Fruit fly (Drosophila melanogaster): ENCODE data around the gene pyx.

Gene pyx

DNA sequence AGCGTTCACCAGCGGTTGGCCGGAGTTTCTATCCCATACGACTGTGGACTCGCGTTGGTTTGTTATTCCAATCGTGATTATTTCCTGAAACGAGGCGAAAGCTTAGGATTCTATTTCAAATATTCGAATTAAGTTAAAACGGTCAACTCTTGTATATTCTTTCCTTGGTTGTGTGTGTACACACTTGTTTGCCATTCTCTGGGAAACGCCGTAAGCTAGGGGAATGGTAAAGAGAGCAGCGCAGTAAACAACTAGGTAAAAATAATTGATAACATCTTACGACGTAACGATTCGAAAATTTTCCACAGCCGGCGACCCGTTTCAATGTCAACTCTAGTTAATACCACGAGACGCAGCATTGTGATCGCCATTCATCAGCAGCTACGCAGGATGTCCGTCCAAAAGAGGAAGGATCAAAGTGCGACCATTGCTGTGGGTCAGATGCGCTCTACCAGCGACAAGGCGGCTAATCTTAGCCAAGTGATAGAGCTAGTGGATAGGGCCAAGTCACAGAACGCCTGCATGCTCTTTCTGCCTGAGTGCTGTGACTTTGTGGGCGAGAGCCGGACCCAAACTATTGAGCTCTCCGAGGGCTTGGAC lies 19.2 kb downstream of the pyx start, which contains the start of gene NitFhit:
TSS of gene NitFhit (plus strand) at position 195 of the 600 bp plus-strand sequence.
- TF ChIP-seq CG17801 (GFP tag; optimal IDR thresholded peaks at IDR 0.05; ENCODE audit: partially characterized antibody), result no peak

DNA sequence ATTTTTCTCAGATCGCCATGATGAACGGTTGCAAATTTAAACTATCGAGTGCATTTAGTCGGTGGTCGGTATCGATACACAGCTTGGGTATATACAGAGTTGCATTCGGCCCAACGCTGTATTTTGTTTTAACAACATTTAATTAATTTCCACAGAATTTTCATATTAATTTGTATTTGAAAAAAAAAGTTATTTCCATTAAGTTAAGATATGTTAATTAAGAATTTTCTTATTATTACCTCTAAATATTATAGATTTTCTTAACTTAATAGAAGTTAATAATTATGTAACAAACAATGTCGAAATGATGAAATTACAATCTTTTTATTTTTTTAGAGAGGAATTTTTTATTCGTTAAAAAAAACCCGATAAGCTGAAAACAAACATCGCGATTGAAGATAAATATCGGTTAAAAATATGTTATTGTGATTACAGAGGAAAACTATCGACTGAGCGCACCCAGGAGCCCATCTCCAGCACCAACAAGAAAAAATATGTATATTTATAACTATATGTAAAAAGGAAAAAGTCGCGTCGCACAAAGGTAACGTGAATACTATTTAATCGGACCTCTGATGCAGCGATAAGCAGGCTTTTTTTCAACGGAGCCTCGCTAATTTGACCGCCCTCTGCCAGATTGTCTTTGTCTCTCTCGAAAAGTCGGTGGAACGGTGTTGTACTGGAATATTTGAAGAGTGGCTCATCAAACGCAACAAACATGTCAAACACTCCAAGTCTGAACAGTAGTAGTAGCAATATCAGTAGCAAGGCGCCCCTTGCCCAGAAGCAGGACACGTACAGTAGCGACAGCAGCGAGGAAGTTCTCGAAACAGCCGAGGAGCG lies 22.9 kb downstream of the pyx start, which contains the start of the genes rno and mri:
TSS of gene rno (minus strand) at position 9 of the 843 bp plus-strand sequence.
TSS of gene mri (plus strand) at position 421 of the 843 bp plus-strand sequence.
- peak; percentile 76 for TF ChIP-seq CG17801 (GFP tag; optimal IDR thresholded peaks at IDR 0.05; ENCODE audit: partially characterized antibody)

DNA sequence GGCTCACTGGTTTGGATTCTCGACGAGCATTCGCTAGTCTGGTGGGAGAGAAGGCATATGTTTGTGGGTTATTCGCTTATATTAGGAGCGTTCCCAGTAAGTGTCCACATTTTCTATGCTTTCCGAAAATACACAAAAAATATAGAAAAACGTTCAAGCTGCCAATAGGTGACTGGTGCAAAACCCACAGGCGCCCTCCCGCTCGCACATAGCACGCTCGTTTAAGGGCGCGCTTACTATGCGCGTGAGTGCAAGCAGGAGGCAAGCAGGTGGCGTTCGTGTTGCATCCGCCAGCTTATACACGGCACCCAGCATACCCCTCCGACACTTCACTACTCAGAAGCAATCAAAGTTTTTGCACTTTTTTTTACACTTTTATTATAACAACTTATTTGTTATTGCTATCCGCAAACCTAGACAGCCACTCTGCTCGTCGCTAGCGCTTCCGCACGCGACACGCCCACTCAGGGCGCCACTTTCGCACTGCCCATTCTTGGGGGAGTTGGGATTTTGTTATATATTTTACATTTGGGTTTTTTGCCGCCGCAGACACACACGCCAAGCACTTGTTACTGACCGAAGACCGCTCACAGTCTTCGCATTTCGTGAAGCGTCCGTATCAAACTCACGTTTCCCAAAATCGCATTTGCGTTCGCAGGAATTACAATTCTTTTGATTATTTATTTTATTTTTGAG lies 23.7 kb downstream of the pyx start:
- TF ChIP-seq CG17801 (GFP tag; optimal IDR thresholded peaks at IDR 0.05; ENCODE audit: partially characterized antibody), result no peak

DNA sequence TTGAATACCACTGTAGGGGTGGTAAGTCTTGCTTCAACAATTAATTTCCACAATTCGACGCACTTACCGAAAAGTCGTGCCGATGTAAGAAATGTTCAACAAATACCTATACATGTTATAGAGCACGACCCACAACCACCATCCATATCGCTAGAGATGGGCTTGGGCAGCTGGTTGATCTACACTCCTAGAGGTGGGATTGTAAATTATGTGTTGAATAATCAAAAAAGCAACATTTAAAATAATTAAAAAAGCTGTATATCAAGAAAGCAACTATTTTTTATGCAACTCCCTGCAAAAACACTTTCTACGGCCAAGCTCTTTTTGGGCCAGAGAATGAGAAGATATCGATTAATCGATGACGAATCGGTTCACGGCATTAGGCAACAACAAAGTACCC lies 38.6 kb downstream of the pyx start, which contains the start of the genes CG34140, Mkp and Mtch:
TSS of gene CG34140 (minus strand) at position 174 of the 400 bp plus-strand sequence.
TSS of gene Mkp (minus strand) at position 290 of the 400 bp plus-strand sequence.
TSS of gene Mtch (plus strand) at position 376 of the 400 bp plus-strand sequence.
- peak; percentile 87 for TF ChIP-seq CG17801 (GFP tag; optimal IDR thresholded peaks at IDR 0.05; ENCODE audit: partially characterized antibody)

DNA sequence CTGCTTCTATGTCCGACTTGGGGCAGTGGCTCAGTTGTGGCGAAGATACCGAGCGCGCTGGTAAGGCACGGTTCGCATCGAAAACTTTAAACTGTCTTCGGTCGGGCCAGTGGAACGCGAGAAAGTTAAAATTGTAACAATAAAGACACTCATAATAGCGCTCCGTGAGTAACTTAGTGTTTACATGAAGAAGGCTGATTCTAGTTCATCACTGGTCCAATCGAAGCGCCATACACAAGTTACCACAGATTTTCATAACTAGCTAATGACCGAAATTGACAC lies 42.7 kb downstream of the pyx start:
- peak; percentile 16 for TF ChIP-seq CG17801 (GFP tag; optimal IDR thresholded peaks at IDR 0.05; ENCODE audit: partially characterized antibody)

DNA sequence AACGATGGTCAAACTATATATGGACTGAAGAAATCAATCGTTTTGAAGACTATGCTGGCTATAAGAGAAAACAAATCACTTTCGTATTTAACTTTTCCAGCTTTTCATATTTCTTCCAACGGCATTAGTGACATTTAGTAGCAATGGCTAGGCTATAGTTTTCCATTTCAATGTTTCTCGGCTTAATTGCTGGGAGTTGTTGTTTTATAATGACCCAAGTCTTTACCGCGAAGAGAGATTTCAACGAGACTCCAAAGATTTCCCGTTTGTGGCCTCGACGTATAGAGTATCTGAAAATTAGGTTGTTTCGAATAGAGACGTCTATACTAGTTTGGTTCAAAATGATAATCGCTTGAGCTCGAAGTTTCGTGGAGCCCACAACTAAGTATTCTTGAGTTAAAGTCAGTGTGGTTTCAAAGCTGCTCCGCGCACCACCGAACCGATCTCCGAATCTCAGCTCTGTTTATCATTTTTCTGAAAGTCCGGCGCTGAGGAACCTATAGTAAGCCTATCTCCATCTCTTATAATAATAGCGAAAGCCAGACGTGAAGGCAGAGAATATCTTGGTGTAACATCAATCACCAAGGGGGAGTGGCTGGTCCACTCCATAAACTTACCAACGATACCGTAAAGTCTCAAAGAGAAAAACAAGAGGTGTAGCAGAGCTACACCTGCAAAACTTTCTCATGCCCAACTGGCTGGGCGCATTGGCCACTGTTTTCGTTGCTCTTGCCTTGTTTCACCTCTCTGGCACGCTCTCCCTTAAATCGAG lies 43.2 kb downstream of the pyx start, which contains the start of gene CG13875:
TSS of gene CG13875 (plus strand) at position 434 of the 772 bp plus-strand sequence.
- TF ChIP-seq CG17801 (GFP tag; optimal IDR thresholded peaks at IDR 0.05; ENCODE audit: partially characterized antibody), result no peak

DNA sequence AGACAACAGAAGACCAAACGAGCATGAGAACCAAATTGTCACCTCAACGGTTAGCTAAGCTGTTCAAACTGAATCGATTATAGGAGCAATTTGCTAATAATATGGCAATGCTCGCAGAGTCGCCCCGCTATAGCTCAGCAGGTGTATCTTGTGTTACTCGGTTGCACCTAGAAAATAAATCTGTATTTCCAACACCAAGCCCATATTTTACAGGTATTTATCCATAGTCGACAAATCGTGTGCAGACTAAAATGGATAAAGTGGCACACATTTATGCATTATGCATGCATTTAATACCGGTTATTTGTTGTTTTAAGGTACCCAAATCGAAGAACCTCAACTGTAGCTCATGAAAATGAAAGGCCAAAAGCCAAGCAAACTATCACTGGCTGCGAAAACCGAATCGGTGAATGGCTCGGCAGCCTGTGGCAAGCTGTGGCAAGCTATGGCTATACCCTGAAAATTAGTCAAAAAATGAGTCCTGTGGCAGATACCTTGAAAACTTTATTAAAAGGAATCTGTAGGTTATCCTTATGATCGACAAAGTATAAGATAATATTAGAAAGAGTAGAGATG lies 43.9 kb downstream of the pyx start, which contains the start of gene Vdup1:
TSS of gene Vdup1 (minus strand) at position 51 of the 576 bp plus-strand sequence.
- no peak for TF ChIP-seq CG17801 (GFP tag; optimal IDR thresholded peaks at IDR 0.05; ENCODE audit: partially characterized antibody)

DNA sequence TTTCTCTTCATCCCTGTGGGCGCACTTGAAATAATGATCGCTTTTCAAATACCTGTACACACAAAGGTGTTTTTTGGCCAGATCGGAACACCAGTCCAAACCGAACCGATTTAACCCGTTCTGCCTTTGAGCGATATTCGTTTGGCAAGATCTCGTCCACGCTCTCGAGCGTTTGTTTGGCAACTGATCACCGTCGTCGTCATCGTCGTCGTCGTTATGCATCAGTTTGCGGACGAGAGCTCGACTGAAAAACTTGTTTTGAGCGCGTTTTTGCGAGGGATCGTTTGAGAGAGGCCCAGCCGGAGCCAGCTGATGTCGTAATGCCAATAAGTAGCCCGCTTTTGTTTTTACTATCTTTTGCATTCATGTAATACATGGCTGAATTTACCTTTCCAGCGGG lies 44.4 kb downstream of the pyx start:
- TF ChIP-seq CG17801 (GFP tag; optimal IDR thresholded peaks at IDR 0.05; ENCODE audit: partially characterized antibody), result no peak

DNA sequence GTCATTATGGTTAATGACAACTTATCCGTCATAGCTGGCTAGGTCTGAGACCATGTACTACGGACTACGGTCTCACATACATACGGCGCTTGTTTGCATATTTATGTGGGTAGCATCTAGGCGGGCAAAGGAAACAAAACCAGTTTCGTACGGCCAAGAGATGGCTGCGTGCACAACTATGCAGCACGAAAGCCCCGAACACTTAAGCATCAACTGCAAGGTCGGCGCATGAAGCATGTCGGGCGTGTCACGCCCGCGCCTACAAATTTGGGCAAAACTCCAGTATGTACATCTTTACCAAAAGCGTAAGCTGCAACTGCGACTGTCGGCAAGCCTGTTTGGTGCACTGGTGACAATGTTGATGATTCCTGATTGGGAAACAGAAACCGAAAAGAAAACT lies 44.9 kb downstream of the pyx start:
- no peak for TF ChIP-seq CG17801 (GFP tag; optimal IDR thresholded peaks at IDR 0.05; ENCODE audit: partially characterized antibody)

DNA sequence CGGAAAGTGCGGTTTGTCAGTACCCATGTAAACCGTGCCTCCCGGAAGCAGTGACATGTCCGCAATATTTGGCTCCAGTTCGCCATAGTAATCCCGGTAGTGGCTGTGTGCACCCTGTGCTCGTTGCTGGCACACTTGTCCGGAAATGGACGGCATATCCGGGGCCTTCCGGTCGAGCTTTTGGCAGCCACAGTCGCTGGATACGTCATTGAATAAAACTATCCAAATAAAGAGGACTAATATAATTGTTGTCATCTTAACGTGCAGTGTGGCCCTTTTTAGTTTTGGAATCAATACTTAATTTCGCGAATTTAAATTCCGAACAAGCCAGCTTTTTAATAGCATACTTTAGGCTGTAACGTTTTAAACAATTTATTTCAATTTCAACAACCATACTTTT lies 46.9 kb downstream of the pyx start, which contains the start of gene CG7049:
TSS of gene CG7049 (minus strand) at position 280 of the 400 bp plus-strand sequence.
- TF ChIP-seq CG17801 (GFP tag; optimal IDR thresholded peaks at IDR 0.05; ENCODE audit: partially characterized antibody), result peak; percentile 43

DNA sequence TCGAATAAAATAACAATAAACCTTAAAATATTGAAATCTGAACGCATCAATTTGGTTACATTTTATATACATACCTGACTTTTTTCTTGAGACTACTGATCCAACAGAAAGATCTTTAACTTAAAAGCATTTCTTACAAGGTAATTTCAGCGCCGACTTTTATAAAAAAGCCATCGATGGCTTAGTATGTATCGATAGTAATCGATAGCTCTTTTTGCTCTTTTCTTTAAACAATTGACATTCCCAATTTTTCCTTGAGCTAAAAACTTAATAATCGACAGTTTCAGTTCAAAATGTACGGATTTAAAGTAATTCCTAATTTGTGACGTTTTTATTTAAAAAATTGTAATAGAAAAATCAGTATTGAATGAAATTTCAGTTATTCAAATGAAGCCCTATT lies 48.4 kb downstream of the pyx start:
- no peak for TF ChIP-seq CG17801 (GFP tag; optimal IDR thresholded peaks at IDR 0.05; ENCODE audit: partially characterized antibody)

DNA sequence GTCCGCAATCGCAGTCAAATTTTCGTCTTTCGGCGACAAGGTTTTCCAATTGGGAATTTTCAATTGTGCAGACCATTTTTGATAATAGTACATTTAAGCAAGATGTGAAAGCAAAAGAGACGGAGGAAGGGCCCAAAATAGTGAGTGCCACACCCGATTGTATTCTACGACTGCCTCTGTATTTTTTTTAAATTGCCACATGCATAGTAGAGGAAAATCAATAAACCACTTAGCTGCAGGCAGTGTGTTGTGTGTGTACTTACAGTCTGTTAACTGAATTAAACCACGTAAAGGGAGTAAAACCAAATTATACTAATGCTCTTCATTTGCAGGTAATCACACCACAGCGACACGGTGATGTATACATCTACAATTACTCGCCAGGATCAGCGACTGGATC lies 51.1 kb downstream of the pyx start:
- no peak for TF ChIP-seq CG17801 (GFP tag; optimal IDR thresholded peaks at IDR 0.05; ENCODE audit: partially characterized antibody)

Data from ovary, adult (tissue).